Worm (Caenorhabditis elegans) whole organism, L3 larva: ENCODE measurements around the gene srv-22.

Experiments used
- ZK546.5 ChIP-seq: sonication (generic microtip); optimal IDR thresholded peaks from 2 replicates; lab custom pipeline; 2017; ENCODE audit warnings: missing biosample characterization, missing genetic modification characterization
- aly-2 ChIP-seq: fragments of 150-350 bp; optimal IDR thresholded peaks from 2 replicates; lab custom pipeline; 2014; ENCODE audit warnings: missing biosample characterization, missing genetic modification characterization
- ama-1 ChIP-seq: fragments of 150-350 bp; optimal IDR thresholded peaks from 2 replicates; lab custom pipeline; 2018
- ceh-16 ChIP-seq: sonication (generic microtip); optimal IDR thresholded peaks from 2 replicates; lab custom pipeline; 2017; ENCODE audit warnings: missing biosample characterization, missing genetic modification characterization
- ceh-28 ChIP-seq: fragments of 150-350 bp; optimal IDR thresholded peaks from 2 replicates; lab custom pipeline; 2014; ENCODE audit warnings: missing biosample characterization, missing genetic modification reagents, missing genetic modification characterization
- ceh-9 ChIP-seq: sonication (generic microtip); optimal IDR thresholded peaks from 2 replicates; lab custom pipeline; 2018; ENCODE audit warnings: missing biosample characterization, missing genetic modification characterization
- egl-27 ChIP-seq: sonication (generic microtip); optimal IDR thresholded peaks from 4 replicates; lab custom pipeline; 2017; ENCODE audit warnings: missing biosample characterization, missing genetic modification reagents, missing genetic modification characterization
- egl-5 ChIP-seq: fragments of 150-350 bp; optimal IDR thresholded peaks from 2 replicates; lab custom pipeline; 2017; ENCODE audit warnings: missing biosample characterization, missing genetic modification reagents, missing genetic modification characterization, inconsistent platforms
- elt-2 ChIP-seq: sonication (generic microtip); optimal IDR thresholded peaks from 2 replicates; lab custom pipeline; 2016; ENCODE audit warnings: missing genetic modification reagents, mild to moderate bottlenecking, missing genetic modification characterization, missing compliant biosample characterization
- eor-1 ChIP-seq, 2 experiments: fragments of 150-350 bp; optimal IDR thresholded peaks; 2 replicates each; lab custom pipeline; 2014 to 2018; ENCODE audit warnings: missing biosample characterization in 2 of 2, missing genetic modification characterization in 2 of 2
- fkh-10 ChIP-seq: sonication (generic microtip); optimal IDR thresholded peaks from 2 replicates; lab custom pipeline; 2017; ENCODE audit warnings: missing biosample characterization, missing genetic modification reagents, missing genetic modification characterization
- fkh-2 ChIP-seq: fragments of 150-350 bp; optimal IDR thresholded peaks from 2 replicates; lab custom pipeline; 2014; ENCODE audit warnings: missing biosample characterization, missing genetic modification reagents, missing genetic modification characterization
- fos-1 ChIP-seq: fragments of 150-350 bp; optimal IDR thresholded peaks from 2 replicates; lab custom pipeline; 2014; ENCODE audit warnings: missing biosample characterization, missing genetic modification characterization
- hmg-11 ChIP-seq: sonication (generic microtip); optimal IDR thresholded peaks from 2 replicates; lab custom pipeline; 2016; ENCODE audit warnings: missing genetic modification characterization, missing compliant biosample characterization
- jun-1 ChIP-seq: fragments of 150-350 bp; optimal IDR thresholded peaks from 2 replicates; lab custom pipeline; 2014; ENCODE audit warnings: missing biosample characterization, missing genetic modification reagents, missing genetic modification characterization
- lin-15B ChIP-seq: fragments of 150-350 bp; optimal IDR thresholded peaks from 2 replicates; lab custom pipeline; 2014; ENCODE audit warnings: missing biosample characterization, missing genetic modification characterization
- lin-39 ChIP-seq: fragments of 150-350 bp; optimal IDR thresholded peaks from 2 replicates; lab custom pipeline; 2018; ENCODE audit warnings: missing biosample characterization, missing genetic modification reagents, missing genetic modification characterization
- mdl-1 ChIP-seq: fragments of 150-350 bp; optimal IDR thresholded peaks from 2 replicates; lab custom pipeline; 2014; ENCODE audit warnings: missing biosample characterization, missing genetic modification characterization
- mml-1 ChIP-seq: fragments of 150-350 bp; sonication (generic microtip); optimal IDR thresholded peaks from 3 replicates; lab custom pipeline; 2014; ENCODE audit warnings: missing biosample characterization, missing genetic modification characterization
- nfya-1 ChIP-seq: sonication (generic microtip); optimal IDR thresholded peaks from 2 replicates; lab custom pipeline; 2017; ENCODE audit warnings: missing genetic modification characterization, mild to moderate bottlenecking, missing compliant biosample characterization, antibody characterized with exemption, moderate library complexity; ENCODE audit not compliant: insufficient read depth
- nhr-12 ChIP-seq: fragments of 150-350 bp; optimal IDR thresholded peaks from 2 replicates; lab custom pipeline; 2014; ENCODE audit warnings: missing biosample characterization, missing genetic modification characterization
- nhr-23 ChIP-seq: fragments of 150-350 bp; optimal IDR thresholded peaks from 2 replicates; lab custom pipeline; 2014; ENCODE audit warnings: missing biosample characterization, missing genetic modification reagents, missing genetic modification characterization
- nhr-237 ChIP-seq: fragments of 150-350 bp; optimal IDR thresholded peaks from 2 replicates; lab custom pipeline; 2014; ENCODE audit warnings: missing biosample characterization, missing genetic modification characterization
- nhr-25 ChIP-seq: sonication (generic microtip); optimal IDR thresholded peaks from 2 replicates; lab custom pipeline; 2017; ENCODE audit warnings: missing biosample characterization, missing genetic modification characterization
- nhr-28 ChIP-seq: fragments of 150-350 bp; optimal IDR thresholded peaks from 2 replicates; lab custom pipeline; 2014; ENCODE audit warnings: missing biosample characterization, missing genetic modification characterization
- nhr-43 ChIP-seq: sonication (generic microtip); optimal IDR thresholded peaks from 2 replicates; lab custom pipeline; 2016; ENCODE audit warnings: mild to moderate bottlenecking, missing genetic modification characterization, missing compliant biosample characterization; ENCODE audit not compliant: poor library complexity, severe bottlenecking
- nhr-67 ChIP-seq: fragments of 150-350 bp; optimal IDR thresholded peaks from 2 replicates; lab custom pipeline; 2014; ENCODE audit warnings: missing biosample characterization, missing genetic modification characterization
- pha-4 ChIP-seq: fragments of 150-350 bp; optimal IDR thresholded peaks from 2 replicates; lab custom pipeline; 2014; ENCODE audit warnings: missing biosample characterization, missing genetic modification reagents, missing genetic modification characterization
- skn-1 ChIP-seq: fragments of 150-350 bp; optimal IDR thresholded peaks from 2 replicates; lab custom pipeline; 2014; ENCODE audit warnings: missing biosample characterization, missing genetic modification characterization
- unc-62 ChIP-seq: fragments of 150-350 bp; sonication (generic microtip); optimal IDR thresholded peaks from 4 replicates; lab custom pipeline; 2014; ENCODE audit warnings: missing biosample characterization, missing genetic modification reagents, missing genetic modification characterization
- zag-1 ChIP-seq: fragments of 150-350 bp; optimal IDR thresholded peaks from 2 replicates; lab custom pipeline; 2014; ENCODE audit warnings: missing biosample characterization, missing genetic modification characterization
- ztf-11 ChIP-seq: fragments of 150-350 bp; optimal IDR thresholded peaks from 2 replicates; lab custom pipeline; 2014; ENCODE audit warnings: missing biosample characterization, missing genetic modification characterization
- ztf-4 ChIP-seq: fragments of 150-350 bp; optimal IDR thresholded peaks from 2 replicates; lab custom pipeline; 2014; ENCODE audit warnings: missing biosample characterization, missing genetic modification characterization

srv-22 gene

DNA sequence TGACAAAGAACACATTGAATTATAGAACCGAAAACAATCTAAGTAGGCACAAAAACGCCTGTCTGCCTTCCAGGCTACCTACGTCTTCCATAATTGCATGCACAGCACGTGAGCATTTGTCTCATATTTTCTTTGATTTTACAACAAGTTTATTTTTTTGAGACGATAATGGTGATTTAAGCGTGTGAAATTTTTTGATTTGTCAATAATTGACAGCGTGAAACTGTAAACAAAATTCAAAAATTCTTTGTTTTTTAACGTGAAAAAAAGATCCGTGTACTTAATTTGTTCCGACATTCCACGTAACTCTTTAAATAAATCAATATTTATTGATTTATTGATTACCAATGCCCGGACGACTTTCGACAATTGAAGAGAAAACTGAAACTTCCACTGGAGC is 37.3 kb upstream of the srv-22 start, which contains the start of gene dhhc-13:
dhhc-13 (plus strand) TSS at position 301 of the 400 bp plus-strand sequence.
- TF ChIP-seq ceh-16 (tag; lab: Kevin White, UChicago), result no peak

- TF ChIP-seq nhr-67, result no peak
- peak; percentile 88 for TF ChIP-seq fkh-10 (GFP tag; lab: Kevin White, UChicago)
Observed at ce11 chrIV:5915152-5915551, 35.4 kb upstream of the srv-22 start.

- TF ChIP-seq nfya-1 (tag; lab: Kevin White, UChicago) (peak; percentile 67), lin-39 (tag; lab: Kevin White, UChicago) (no peak)
- TF ChIP-seq, all 47 proteins: peak for 1
Observed at ce11 chrIV:5903305-5903778, 23.6 kb upstream of the srv-22 start, which contains the start of gene H04M03.12. H04M03.12 (minus strand) TSS chrIV:5903355.

- TF ChIP-seq ztf-11 (no peak), elt-2 (no peak), nhr-43 (tag; lab: Kevin White, UChicago) (no peak), mml-1 (tag; lab: Kevin White, UChicago) (no peak), nhr-67 (no peak), nhr-25 (tag; lab: Kevin White, UChicago) (no peak), ceh-9 (tag; lab: Kevin White, UChicago) (no peak), fkh-2 (tag; lab: Kevin White, UChicago) (no peak), nhr-12 (tag; lab: Kevin White, UChicago) (no peak), ceh-16 (tag; lab: Kevin White, UChicago) (no peak), nhr-28 (tag; lab: Kevin White, UChicago) (no peak)
Observed at ce11 chrIV:5902730-5903129, 23.0 kb upstream of the srv-22 start.

DNA sequence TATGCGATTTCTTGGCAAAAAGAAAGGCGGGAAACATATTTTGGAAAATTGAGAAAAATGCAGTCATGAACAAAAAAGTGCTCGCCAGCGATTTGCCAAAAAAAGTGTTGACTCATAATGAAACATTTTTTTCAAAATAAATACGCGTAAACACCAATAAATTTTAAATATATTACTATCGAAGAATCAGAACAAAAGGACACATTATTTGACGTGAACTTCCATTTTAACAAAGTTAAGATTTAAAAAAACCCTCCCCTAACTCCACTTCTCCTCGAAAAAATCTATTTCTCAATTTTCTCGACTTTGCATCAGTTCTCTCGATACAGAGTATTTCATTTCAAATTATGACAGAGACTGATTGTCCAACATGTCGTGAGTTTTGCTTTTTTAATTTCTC is 16.6 kb upstream of the srv-22 start, which contains the start of gene pck-3:
pck-3 (plus strand) TSS at position 301 of the 400 bp plus-strand sequence.
- no peak for TF ChIP-seq nhr-28 (tag; lab: Kevin White, UChicago)
- TF ChIP-seq unc-62 (GFP tag; lab: Kevin White, UChicago), result no peak
- no peak for TF ChIP-seq hmg-11
- TF ChIP-seq eor-1 (tag; optimal IDR thresholded peaks at IDR 0.05; lab: Kevin White, UChicago), result no peak
- no peak for TF ChIP-seq ZK546.5
- TF ChIP-seq skn-1 (tag; lab: Kevin White, UChicago), result no peak
- TF ChIP-seq mdl-1, result no peak
- no peak for TF ChIP-seq aly-2
- TF ChIP-seq fkh-10 (GFP tag; lab: Kevin White, UChicago), result no peak
- TF ChIP-seq egl-27, result no peak
- no peak for TF ChIP-seq egl-5 (tag; lab: Kevin White, UChicago)
- no peak for TF ChIP-seq nhr-237 (tag; lab: Kevin White, UChicago)
- TF ChIP-seq jun-1 (tag; lab: Kevin White, UChicago), result no peak
- TF ChIP-seq nhr-25 (tag; lab: Kevin White, UChicago), result no peak
- no peak for TF ChIP-seq zag-1 (tag; lab: Kevin White, UChicago)
- no peak for TF ChIP-seq lin-15B
- no peak for TF ChIP-seq nhr-43 (tag; lab: Kevin White, UChicago)
- TF ChIP-seq nhr-23 (tag; lab: Kevin White, UChicago), result no peak
- no peak for TF ChIP-seq ztf-11

DNA sequence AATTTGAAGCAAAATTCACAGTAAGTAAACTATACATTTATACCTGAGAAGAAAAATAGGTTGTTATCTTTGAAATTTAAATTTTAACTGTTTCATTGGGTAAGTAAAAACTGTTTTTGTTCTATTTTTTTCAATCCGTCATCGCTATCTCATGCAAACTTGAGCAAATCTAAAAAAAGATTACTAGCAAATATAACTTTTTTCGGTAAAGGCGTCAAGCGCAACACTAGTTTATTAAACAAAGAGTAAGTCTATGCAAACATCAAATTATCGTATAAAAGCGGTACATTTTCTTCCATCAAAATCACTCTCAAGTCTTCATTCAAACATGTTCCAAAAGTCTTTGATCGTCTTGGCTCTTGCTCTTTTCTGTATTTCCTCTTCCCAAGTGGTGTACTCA is 15.4 kb upstream of the srv-22 start, which contains the start of gene nspb-6:
nspb-6 (plus strand) TSS at position 301 of the 400 bp plus-strand sequence.
- TF ChIP-seq ama-1 (lab: Kevin White, UChicago) (no peak), ceh-28 (tag; lab: Kevin White, UChicago) (no peak), eor-1 (tag; optimal IDR thresholded peaks at IDR 0.05; lab: Kevin White, UChicago) (no peak), fkh-10 (GFP tag; lab: Kevin White, UChicago) (no peak), ztf-4 (tag; lab: Kevin White, UChicago) (no peak), ZK546.5 (no peak), hmg-11 (no peak), nfya-1 (tag; lab: Kevin White, UChicago) (no peak), mdl-1 (no peak), nhr-237 (tag; lab: Kevin White, UChicago) (no peak), egl-27 (no peak), jun-1 (tag; lab: Kevin White, UChicago) (no peak), egl-5 (tag; lab: Kevin White, UChicago) (no peak), pha-4 (no peak), fos-1 (tag; lab: Kevin White, UChicago) (no peak), mml-1 (tag; lab: Kevin White, UChicago) (no peak)
